Fruit fly (Drosophila melanogaster) whole organism, embryonic: ENCODE data around the gene CG12112.

Experiments used
- CG10321 ChIP-seq: fragments of 200-800 bp; sonication (Bioruptor generic); IDR thresholded peaks from 2 replicates; pipeline ENCODE4 v1.3.6; 2022; ENCODE audit warnings: missing biosample characterization, missing genetic modification characterization
- CG10366 ChIP-seq: fragments of 200-800 bp; sonication (Bioruptor generic); IDR thresholded peaks from 2 replicates; pipeline ENCODE4 v1.3.6; 2022; ENCODE audit warnings: missing biosample characterization, missing genetic modification characterization
- CG11085 ChIP-seq: fragments of 200-800 bp; sonication (Bioruptor generic); IDR thresholded peaks from 2 replicates; pipeline ENCODE4 v1.3.6; 2022; ENCODE audit warnings: missing biosample characterization, missing genetic modification characterization
- CG11504 ChIP-seq: fragments of 200-800 bp; sonication (Bioruptor generic); optimal IDR thresholded peaks from 3 replicates; lab custom pipeline; 2019; ENCODE audit warnings: missing biosample characterization, mild to moderate bottlenecking, missing genetic modification characterization, moderate library complexity
- CG1233 ChIP-seq: fragments of 200-800 bp; sonication (Bioruptor generic); optimal IDR thresholded peaks from 4 replicates; lab custom pipeline; 2018; ENCODE audit warnings: missing biosample characterization, mild to moderate bottlenecking, missing genetic modification characterization
- CG14860 ChIP-seq: fragments of 200-800 bp; sonication (Bioruptor generic); IDR thresholded peaks from 3 replicates; pipeline ENCODE4 v1.3.6; 2022; ENCODE audit warnings: missing biosample characterization, missing genetic modification characterization; ENCODE audit not compliant: partially characterized antibody
- CG14965 ChIP-seq: fragments of 200-800 bp; sonication (Bioruptor generic); optimal IDR thresholded peaks from 2 replicates; lab custom pipeline; 2016; ENCODE audit warnings: missing biosample characterization, missing genetic modification characterization, borderline replicate concordance
- CG17802 ChIP-seq: fragments of 200-800 bp; sonication (Bioruptor generic); optimal IDR thresholded peaks from 2 replicates; lab custom pipeline; 2018; ENCODE audit warnings: missing biosample characterization, mild to moderate bottlenecking, missing genetic modification characterization, moderate library complexity
- CG17829 ChIP-seq: fragments of 200-800 bp; optimal IDR thresholded peaks from 2 replicates; lab custom pipeline; 2019; ENCODE audit warnings: missing biosample characterization, mild to moderate bottlenecking, missing genetic modification characterization, moderate library complexity
- CG1832 ChIP-seq: fragments of 200-800 bp; sonication (Bioruptor generic); optimal IDR thresholded peaks from 2 replicates; lab custom pipeline; 2017; ENCODE audit warnings: missing biosample characterization, mild to moderate bottlenecking, missing genetic modification characterization, inconsistent platforms
- CG18476 ChIP-seq: fragments of 200-800 bp; sonication (Bioruptor generic); optimal IDR thresholded peaks from 2 replicates; lab custom pipeline; 2016; ENCODE audit warnings: missing biosample characterization, mild to moderate bottlenecking, missing genetic modification characterization
- CG2875 ChIP-seq: fragments of 200-800 bp; sonication (Bioruptor generic); optimal IDR thresholded peaks from 2 replicates; lab custom pipeline; 2017; ENCODE audit warnings: missing biosample characterization, mild to moderate bottlenecking, missing genetic modification characterization, missing genetic modification reagents
- CG2889 ChIP-seq: fragments of 200-800 bp; sonication (Bioruptor generic); IDR thresholded peaks from 3 replicates; pipeline ENCODE4 v1.3.6; 2022; ENCODE audit warnings: missing biosample characterization, missing genetic modification characterization
- CG30020 ChIP-seq: fragments of 200-800 bp; optimal IDR thresholded peaks from 2 replicates; lab custom pipeline; 2019; ENCODE audit warnings: missing biosample characterization, mild to moderate bottlenecking, missing genetic modification characterization, moderate library complexity
- CG3065 ChIP-seq: fragments of 200-800 bp; sonication (Bioruptor generic); optimal IDR thresholded peaks from 2 replicates; lab custom pipeline; 2016; ENCODE audit warnings: missing biosample characterization, missing genetic modification characterization
- CG3281 ChIP-seq: fragments of 200-800 bp; sonication (Bioruptor generic); optimal IDR thresholded peaks from 3 replicates; lab custom pipeline; 2017; ENCODE audit warnings: missing biosample characterization, mild to moderate bottlenecking, missing genetic modification characterization
- CG3847 ChIP-seq: fragments of 200-800 bp; sonication (Bioruptor generic); IDR thresholded peaks from 2 replicates; pipeline ENCODE4 v1.3.6; 2022; ENCODE audit warnings: missing biosample characterization, missing genetic modification characterization
- CG42726 ChIP-seq: fragments of 200-800 bp; sonication (Bioruptor generic); IDR thresholded peaks from 2 replicates; pipeline ENCODE4 v1.3.6; 2022; ENCODE audit warnings: missing biosample characterization, missing genetic modification characterization; ENCODE audit not compliant: partially characterized antibody
- CG6765 ChIP-seq: fragments of 200-800 bp; sonication (Bioruptor generic); optimal IDR thresholded peaks from 3 replicates; lab custom pipeline; 2017; ENCODE audit warnings: missing biosample characterization, mild to moderate bottlenecking, missing genetic modification characterization
- CG6813 ChIP-seq: fragments of 200-800 bp; sonication (Bioruptor generic); optimal IDR thresholded peaks from 2 replicates; lab custom pipeline; 2017; ENCODE audit warnings: missing biosample characterization, missing genetic modification characterization, mild to moderate bottlenecking, moderate library complexity, missing genetic modification reagents
- CG8924 ChIP-seq: fragments of 200-800 bp; optimal IDR thresholded peaks from 3 replicates; lab custom pipeline; 2019; ENCODE audit warnings: missing biosample characterization, mild to moderate bottlenecking, missing genetic modification characterization, moderate library complexity
- CkIIα-i1 ChIP-seq: fragments of 200-800 bp; sonication (Bioruptor generic); IDR thresholded peaks from 2 replicates; pipeline ENCODE4 v1.3.6; 2022; ENCODE audit warnings: missing biosample characterization, missing genetic modification characterization
- Dref ChIP-seq: fragments of 200-800 bp; sonication (Bioruptor generic); IDR thresholded peaks from 2 replicates; pipeline ENCODE4 v1.3.6; 2022; ENCODE audit warnings: missing biosample characterization, missing genetic modification characterization
- Ets65A ChIP-seq: fragments of 200-800 bp; sonication (Bioruptor generic); peaks from one replicate; lab custom pipeline; 2016; ENCODE audit warnings: missing biosample characterization, missing genetic modification characterization
- GATAe ChIP-seq: fragments of 200-800 bp; sonication (Bioruptor generic); conservative IDR thresholded peaks from 2 replicates; pipeline ENCODE4 v1.3.6; 2022; ENCODE audit warnings: missing biosample characterization, missing genetic modification characterization
- HHEX ChIP-seq: fragments of 200-800 bp; sonication (Bioruptor generic); optimal IDR thresholded peaks from 3 replicates; lab custom pipeline; 2017; ENCODE audit warnings: missing biosample characterization, mild to moderate bottlenecking, missing genetic modification characterization, missing genetic modification reagents
- Hmr ChIP-seq: fragments of 200-800 bp; sonication (Bioruptor generic); optimal IDR thresholded peaks from 3 replicates; lab custom pipeline; 2017; ENCODE audit warnings: mild to moderate bottlenecking, missing biosample characterization, missing genetic modification reagents, missing genetic modification characterization
- Hmx ChIP-seq: fragments of 200-800 bp; sonication (Bioruptor generic); optimal IDR thresholded peaks from 2 replicates; lab custom pipeline; 2016; ENCODE audit warnings: missing biosample characterization, missing genetic modification characterization
- Sox100B ChIP-seq: fragments of 200-800 bp; sonication (Bioruptor generic); optimal IDR thresholded peaks from 3 replicates; lab custom pipeline; 2018; ENCODE audit warnings: missing biosample characterization, mild to moderate bottlenecking, missing genetic modification characterization
- Sox102F ChIP-seq: fragments of 200-800 bp; sonication (Bioruptor generic); optimal IDR thresholded peaks from 2 replicates; lab custom pipeline; 2018; ENCODE audit warnings: missing biosample characterization, mild to moderate bottlenecking, missing genetic modification characterization, moderate library complexity
- Ssrp ChIP-seq: fragments of 200-800 bp; sonication (Bioruptor generic); optimal IDR thresholded peaks from 2 replicates; lab custom pipeline; 2018; ENCODE audit warnings: missing biosample characterization, mild to moderate bottlenecking, missing genetic modification characterization, moderate library complexity
- Stat92E ChIP-seq, 3 experiments: fragments of >200 bp in 2 of 3; fragments of 200-800 bp in 1 of 3; sonication (Bioruptor generic) in 1 of 3; optimal IDR thresholded peaks; 2 replicates each; lab custom pipeline; 2017 to 2019; ENCODE audit warnings: missing biosample characterization in 3 of 3, missing genetic modification characterization in 3 of 3, mild to moderate bottlenecking in 1 of 3, moderate library complexity in 1 of 3
- Xrp1 ChIP-seq: fragments of 200-800 bp; sonication (Bioruptor generic); IDR thresholded peaks from 2 replicates; pipeline ENCODE4 v1.3.6; 2022; ENCODE audit warnings: missing biosample characterization, missing genetic modification characterization
- bsh ChIP-seq, 2 experiments: fragments of 200-800 bp; sonication (Bioruptor generic); optimal IDR thresholded peaks; 2 replicates each; lab custom pipeline; 2017 to 2018; ENCODE audit warnings: mild to moderate bottlenecking in 2 of 2, missing biosample characterization in 2 of 2, missing genetic modification characterization in 2 of 2, moderate library complexity in 1 of 2
- chinmo ChIP-seq: fragments of 200-800 bp; sonication (Bioruptor generic); IDR thresholded peaks from 4 replicates; pipeline ENCODE4 v1.3.6; 2022; ENCODE audit warnings: missing biosample characterization, missing genetic modification characterization; ENCODE audit not compliant: partially characterized antibody
- chm ChIP-seq: fragments of 200-800 bp; sonication (Bioruptor generic); IDR thresholded peaks from 2 replicates; pipeline ENCODE4 v1.3.6; 2022; ENCODE audit warnings: missing biosample characterization, missing genetic modification characterization
- corto ChIP-seq: fragments of 200-800 bp; sonication (Bioruptor generic); optimal IDR thresholded peaks from 2 replicates; lab custom pipeline; 2016; ENCODE audit warnings: missing biosample characterization, mild to moderate bottlenecking, missing genetic modification characterization, moderate library complexity
- crc ChIP-seq: fragments of 200-800 bp; sonication (Bioruptor generic); optimal IDR thresholded peaks from 2 replicates; lab custom pipeline; 2016; ENCODE audit warnings: missing biosample characterization, missing genetic modification characterization
- crol ChIP-seq: fragments of 200-800 bp; sonication (Bioruptor generic); IDR thresholded peaks from 2 replicates; pipeline ENCODE4 v1.3.6; 2022; ENCODE audit warnings: missing biosample characterization, missing genetic modification characterization
- dmrt99B ChIP-seq: fragments of 200-800 bp; sonication (Bioruptor generic); optimal IDR thresholded peaks from 2 replicates; lab custom pipeline; 2018; ENCODE audit warnings: missing biosample characterization, mild to moderate bottlenecking, missing genetic modification characterization, moderate library complexity
- ftz-f1 ChIP-seq: fragments of 200-800 bp; sonication (Bioruptor generic); optimal IDR thresholded peaks from 2 replicates; lab custom pipeline; 2016; ENCODE audit warnings: missing biosample characterization, missing genetic modification characterization
- grn ChIP-seq: fragments of 200-800 bp; sonication (Bioruptor generic); optimal IDR thresholded peaks from 3 replicates; lab custom pipeline; 2017; ENCODE audit warnings: missing biosample characterization, missing genetic modification characterization
- ham ChIP-seq: fragments of 200-800 bp; sonication (Bioruptor generic); IDR thresholded peaks from 2 replicates; pipeline ENCODE4 v1.3.6; 2022; ENCODE audit warnings: missing biosample characterization, missing genetic modification characterization
- ind ChIP-seq: fragments of 200-800 bp; sonication (Bioruptor generic); optimal IDR thresholded peaks from 3 replicates; lab custom pipeline; 2016; ENCODE audit warnings: missing biosample characterization, missing genetic modification characterization
- lov ChIP-seq, 2 experiments: fragments of 200-800 bp in 1 of 2; fragments of >200 bp in 1 of 2; sonication (Bioruptor generic) in 1 of 2; IDR thresholded peaks in 1 of 2; optimal IDR thresholded peaks in 1 of 2; 2 replicates in 1 of 2; 3 replicates in 1 of 2; pipeline versions ENCODE4 v1.3.6 to Lab custom; 2017 to 2022; ENCODE audit warnings: missing biosample characterization in 1 of 2, missing genetic modification characterization in 1 of 2
- maf-S ChIP-seq: fragments of 200-800 bp; sonication (Bioruptor generic); optimal IDR thresholded peaks from 2 replicates; lab custom pipeline; 2016; ENCODE audit warnings: missing biosample characterization, missing genetic modification characterization
- mld ChIP-seq: fragments of 200-800 bp; sonication (Bioruptor generic); IDR thresholded peaks from 3 replicates; pipeline ENCODE4 v1.3.6; 2022; ENCODE audit warnings: missing biosample characterization, missing genetic modification characterization; ENCODE audit not compliant: partially characterized antibody
- onecut ChIP-seq: fragments of 200-800 bp; sonication (Bioruptor generic); IDR thresholded peaks from 2 replicates; pipeline ENCODE4 v1.3.6; 2022; ENCODE audit warnings: missing biosample characterization, missing genetic modification characterization
- stwl ChIP-seq: fragments of 200-800 bp; sonication (Bioruptor generic); optimal IDR thresholded peaks from 3 replicates; lab custom pipeline; 2018; ENCODE audit warnings: missing biosample characterization, mild to moderate bottlenecking, missing genetic modification characterization, moderate library complexity
- toy ChIP-seq: fragments of 200-800 bp; sonication (Bioruptor generic); IDR thresholded peaks from 2 replicates; pipeline ENCODE4 v1.3.6; 2022; ENCODE audit warnings: missing biosample characterization, missing genetic modification characterization

The CG12112 gene

DNA sequence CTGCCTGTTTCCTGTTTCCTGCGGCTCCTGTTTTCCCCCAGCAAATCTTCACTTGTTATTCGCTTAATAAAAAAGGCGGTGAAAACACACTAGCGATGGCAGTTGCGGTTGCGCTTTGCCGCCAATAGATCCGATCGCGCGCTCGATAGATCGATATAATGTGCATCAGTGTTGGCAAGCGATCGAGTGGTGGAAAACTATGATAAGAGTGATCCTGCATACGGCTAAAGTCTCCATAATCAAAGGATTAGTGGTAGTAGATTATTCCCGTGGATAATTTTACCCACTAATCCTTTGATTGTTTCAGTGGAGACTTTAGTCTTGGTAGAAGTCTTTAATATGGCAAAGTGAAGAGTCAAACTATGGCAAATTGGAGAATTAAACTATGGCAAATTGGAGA, 46.2 kb upstream of the CG12112 start, which contains the start of gene Caf1-180 (continued):
- TF ChIP-seq CG2889 (GFP tag; lab: Robert Waterston, UW): no peak
- TF ChIP-seq maf-S (GFP tag; lab: Kevin White, UChicago): no peak
- TF ChIP-seq CG18476 (GFP tag; lab: Kevin White, UChicago): no peak
- peak; percentile 89 for TF ChIP-seq Dref
- peak; percentile 2 for TF ChIP-seq CG30020
- no peak for TF ChIP-seq CG1233 (GFP tag; lab: Kevin White, UChicago)
- TF ChIP-seq CkIIα-i1 (GFP tag; lab: Robert Waterston, UW): no peak
- no peak for TF ChIP-seq chm (GFP tag; lab: Robert Waterston, UW)
- peak; percentile 61; the same call in 1 of the 2 replicates for TF ChIP-seq CG3847 (GFP tag; lab: Robert Waterston, UW)
- TF ChIP-seq Sox102F (GFP tag; lab: Kevin White, UChicago): no peak
- no peak for TF ChIP-seq ham (GFP tag; lab: Robert Waterston, UW)
- TF ChIP-seq CG3281 (GFP tag; lab: Kevin White, UChicago): no peak
- no peak for TF ChIP-seq Sox100B (GFP tag; lab: Kevin White, UChicago)
- no peak for TF ChIP-seq GATAe (GFP tag; lab: Robert Waterston, UW)
- TF ChIP-seq CG42726: peak; percentile 87
- TF ChIP-seq ftz-f1: peak; percentile 2
- no peak for TF ChIP-seq Xrp1 (GFP tag; lab: Robert Waterston, UW)
- no peak for TF ChIP-seq Hmx (GFP tag; lab: Kevin White, UChicago)
- TF ChIP-seq stwl: peak; percentile 43
- no peak for TF ChIP-seq bsh (GFP tag; optimal IDR thresholded peaks at IDR 0.05; lab: Kevin White, UChicago)
- TF ChIP-seq CG10321: no peak
- TF ChIP-seq toy (GFP tag; lab: Robert Waterston, UW): no peak
- TF ChIP-seq crc: no peak
- no peak for TF ChIP-seq CG2875 (GFP tag; lab: Kevin White, UChicago)
- no peak for TF ChIP-seq Hmr
- peak; percentile 57; the same call in 2 of the 3 replicates for TF ChIP-seq CG14860 (GFP tag; lab: Robert Waterston, UW)
- TF ChIP-seq CG11085 (GFP tag; lab: Robert Waterston, UW): no peak
- TF ChIP-seq ind (GFP tag; lab: Kevin White, UChicago): no peak
- TF ChIP-seq Stat92E (GFP tag; optimal IDR thresholded peaks at IDR 0.05; lab: Kevin White, UChicago): no peak
- TF ChIP-seq CG17829 (tag; lab: Kevin White, UChicago): peak; percentile 40
- no peak for TF ChIP-seq CG17802 (tag; lab: Kevin White, UChicago)
- no peak for TF ChIP-seq CG6813 (GFP tag; lab: Kevin White, UChicago)
- no peak for TF ChIP-seq CG1832 (GFP tag; lab: Kevin White, UChicago)
- TF ChIP-seq CG6765 (GFP tag; lab: Kevin White, UChicago): no peak
- TF ChIP-seq mld: peak; percentile 72; the same call in 2 of the 3 replicates
- peak; percentile 12 for TF ChIP-seq grn (GFP tag; lab: Kevin White, UChicago)
- TF ChIP-seq CG10366 (GFP tag; lab: Robert Waterston, UW): no peak
- TF ChIP-seq CG8924: no peak
- no peak for TF ChIP-seq CG3065 (GFP tag; lab: Kevin White, UChicago)
- TF ChIP-seq CG14965: no peak
- no peak for TF ChIP-seq crol (GFP tag; lab: Robert Waterston, UW)
- TF ChIP-seq CG11504: no peak
- no peak for TF ChIP-seq dmrt99B (tag; lab: Kevin White, UChicago)
- no peak for TF ChIP-seq Ssrp (tag; lab: Kevin White, UChicago)
- no peak for TF ChIP-seq onecut (GFP tag; lab: Robert Waterston, UW)
- peak; percentile 94 for TF ChIP-seq Ets65A
- no peak for TF ChIP-seq chinmo (GFP tag; lab: Robert Waterston, UW)
- no peak for TF ChIP-seq corto (GFP tag; lab: Kevin White, UChicago)
- no peak for TF ChIP-seq lov (optimal IDR thresholded peaks at IDR 0.05; lab: Kevin White, UChicago)
- TF ChIP-seq lov (GFP tag; IDR thresholded peaks at IDR 0.05; lab: Robert Waterston, UW): no peak
- TF ChIP-seq HHEX (GFP tag; lab: Kevin White, UChicago): no peak
